Worm (Caenorhabditis elegans): ENCODE results near the gene gfl-1.

gfl-1 gene

ce11 chrIV:11491422-11491821, 29.7 kb upstream of the gfl-1 start (continued):
- TF ChIP-seq jun-1 (tag; optimal IDR thresholded peaks at IDR 0.05), result no peak
- TF ChIP-seq nhr-84 (tag; optimal IDR thresholded peaks at IDR 0.05), result no peak
- TF ChIP-seq lsy-2 (tag; optimal IDR thresholded peaks at IDR 0.05), result peak in 1 of 2 experiments; percentile 60
- TF ChIP-seq nhr-237 (tag; optimal IDR thresholded peaks at IDR 0.05), result no peak
- no peak for TF ChIP-seq tlp-1 (tag; optimal IDR thresholded peaks at IDR 0.05)
- TF ChIP-seq xbp-1 (tag; optimal IDR thresholded peaks at IDR 0.05), result no peak
- TF ChIP-seq fkh-8 (tag; optimal IDR thresholded peaks at IDR 0.05), result no peak
- TF ChIP-seq C16A3.4 (tag; optimal IDR thresholded peaks at IDR 0.05), result no peak
- peak; percentile 60 for TF ChIP-seq snu-23 (GFP tag; optimal IDR thresholded peaks at IDR 0.05)
- TF ChIP-seq nhr-47 (tag; optimal IDR thresholded peaks at IDR 0.05), result peak; percentile 33
- TF ChIP-seq elt-3 (tag; optimal IDR thresholded peaks at IDR 0.05), result peak in 3 of 6 experiments; percentile 11 to 74 (median 67)
- TF ChIP-seq tbx-2 (tag; optimal IDR thresholded peaks at IDR 0.05), result peak; percentile 25
- TF ChIP-seq nhr-20 (tag; optimal IDR thresholded peaks at IDR 0.05), result peak; percentile 83

ce11 chrIV:11492345-11492744, 28.7 kb upstream of the gfl-1 start:
- TF ChIP-seq Y116A8C.19 (tag; optimal IDR thresholded peaks at IDR 0.05; ENCODE audit: borderline replicate concordance) (no peak), C04F5.9 (tag; optimal IDR thresholded peaks at IDR 0.05) (no peak), lin-39 (tag; optimal IDR thresholded peaks at IDR 0.05) (no peak), egl-27 (tag; optimal IDR thresholded peaks at IDR 0.05) (no peak), tlp-1 (tag; optimal IDR thresholded peaks at IDR 0.05) (no peak), nhr-85 (tag) (peak; percentile 57), efl-1 (optimal IDR thresholded peaks at IDR 0.05) (no peak), efl-1 (GFP tag; optimal IDR thresholded peaks at IDR 0.05 in 1 of 2) (peak in 1 of 2 experiments; percentile 80), aha-1 (tag; optimal IDR thresholded peaks at IDR 0.05) (no peak), nhr-47 (tag; optimal IDR thresholded peaks at IDR 0.05) (no peak), jun-1 (tag; optimal IDR thresholded peaks at IDR 0.05) (no peak), ceh-82 (tag; optimal IDR thresholded peaks at IDR 0.05) (no peak), elt-3 (tag; optimal IDR thresholded peaks at IDR 0.05) (peak in 2 of 6 experiments; percentile 1 to 61), lin-35 (GFP tag; optimal IDR thresholded peaks at IDR 0.05) (peak in 1 of 2 experiments; percentile 6), rnt-1 (tag; optimal IDR thresholded peaks at IDR 0.05) (no peak), fos-1 (tag; optimal IDR thresholded peaks at IDR 0.05) (no peak)

DNA sequence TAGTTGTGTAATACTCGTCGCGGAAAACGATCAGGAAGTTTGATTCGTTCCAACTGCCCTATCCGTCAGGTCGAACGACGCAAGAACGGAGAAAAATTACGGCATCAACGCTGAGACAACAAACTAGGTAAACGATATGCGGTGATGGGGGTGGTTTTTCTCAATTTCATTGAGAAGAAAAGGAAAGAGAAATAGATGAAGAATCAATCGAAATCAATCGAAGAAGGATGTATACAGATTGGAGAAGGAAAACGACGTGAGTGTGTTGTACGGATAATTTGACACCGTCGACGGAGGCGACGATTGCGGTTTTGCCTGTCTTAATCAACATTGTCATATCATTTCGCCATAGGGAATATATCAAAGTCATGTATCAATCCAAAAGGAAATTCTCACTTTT, 27.2 kb upstream of the gfl-1 start:
- TF ChIP-seq hlh-17 (GFP tag; optimal IDR thresholded peaks at IDR 0.05; ENCODE audit: borderline replicate concordance), result no peak
- TF ChIP-seq egl-13 (tag; optimal IDR thresholded peaks at IDR 0.05), result no peak
- no peak for TF ChIP-seq nhr-237 (tag; optimal IDR thresholded peaks at IDR 0.05)
- TF ChIP-seq blmp-1 (tag; optimal IDR thresholded peaks at IDR 0.05), result peak; percentile 90
- no peak for TF ChIP-seq unc-30 (tag; optimal IDR thresholded peaks at IDR 0.05)
- TF ChIP-seq efl-1 (optimal IDR thresholded peaks at IDR 0.05), result no peak
- TF ChIP-seq efl-1 (GFP tag; optimal IDR thresholded peaks at IDR 0.05 in 1 of 2), result peak in 1 of 2 experiments; percentile 8
- no peak for TF ChIP-seq fkh-4 (tag; optimal IDR thresholded peaks at IDR 0.05; ENCODE audit: borderline replicate concordance)
- TF ChIP-seq vab-15 (tag; optimal IDR thresholded peaks at IDR 0.05), result no peak
- no peak for TF ChIP-seq nhr-28 (tag; optimal IDR thresholded peaks at IDR 0.05)
- TF ChIP-seq ceh-88 (GFP tag; IDR thresholded peaks at IDR 0.05), result no peak
- no peak for TF ChIP-seq mdl-1 (tag; optimal IDR thresholded peaks at IDR 0.05)
- TF ChIP-seq snpc-4 (tag; optimal IDR thresholded peaks at IDR 0.05), result no peak
- TF ChIP-seq ztf-11 (tag; optimal IDR thresholded peaks at IDR 0.05), result no peak
- TF ChIP-seq nhr-12 (tag; optimal IDR thresholded peaks at IDR 0.05), result no peak
- TF ChIP-seq lin-15B (tag; optimal IDR thresholded peaks at IDR 0.05), result no peak
- TF ChIP-seq mef-2 (tag; optimal IDR thresholded peaks at IDR 0.05), result no peak
- no peak for TF ChIP-seq xbp-1 (tag; optimal IDR thresholded peaks at IDR 0.05)
- TF ChIP-seq nhr-77 (tag; optimal IDR thresholded peaks at IDR 0.05), result no peak
- TF ChIP-seq unc-62 (GFP tag; optimal IDR thresholded peaks at IDR 0.05), result no peak
- no peak for TF ChIP-seq nhr-84 (tag; optimal IDR thresholded peaks at IDR 0.05)
- TF ChIP-seq ztf-4 (tag; optimal IDR thresholded peaks at IDR 0.05), result no peak
- no peak for TF ChIP-seq efl-3 (GFP tag; optimal IDR thresholded peaks at IDR 0.05)
- no peak for TF ChIP-seq skn-1 (tag; optimal IDR thresholded peaks at IDR 0.05)
- TF ChIP-seq ces-1 (GFP tag; optimal IDR thresholded peaks at IDR 0.05), result no peak
- no peak for TF ChIP-seq lsy-2 (tag; optimal IDR thresholded peaks at IDR 0.05)
- TF ChIP-seq sox-4 (tag; optimal IDR thresholded peaks at IDR 0.05), result no peak
- no peak for TF ChIP-seq nhr-90 (tag; optimal IDR thresholded peaks at IDR 0.05; ENCODE audit: poor library complexity)
- TF ChIP-seq pag-3 (tag; optimal IDR thresholded peaks at IDR 0.05; ENCODE audit: borderline replicate concordance, insufficient read depth), result no peak
- TF ChIP-seq lin-35 (GFP tag; optimal IDR thresholded peaks at IDR 0.05), result peak in 1 of 2 experiments; percentile 8
- no peak for TF ChIP-seq elt-2 (tag; optimal IDR thresholded peaks at IDR 0.05)
- no peak for TF ChIP-seq ceh-63 (GFP tag; optimal IDR thresholded peaks at IDR 0.05)
